Worm (Caenorhabditis elegans) whole organism, L4 larva: ENCODE measurements around the gene Y49E10.29.

Experiments
- F44E2.7 ChIP-seq: fragments of 200-800 bp; sonication (Bioruptor generic); IDR thresholded peaks from 2 replicates; pipeline ENCODE4 v2.1.2; 2022; ENCODE audit warnings: missing genetic modification characterization, missing compliant biosample characterization
- F49E8.2 ChIP-seq: sonication (generic microtip); optimal IDR thresholded peaks from 2 replicates; lab custom pipeline; 2016; ENCODE audit warnings: missing compliant biosample characterization, mild to moderate bottlenecking, missing genetic modification characterization, borderline replicate concordance
- T26A8.4 ChIP-seq: fragments of 200-800 bp; sonication (Bioruptor generic); IDR thresholded peaks from 2 replicates; pipeline ENCODE4 v1.3.6; 2022; ENCODE audit warnings: missing genetic modification characterization, missing compliant biosample characterization
- aha-1 ChIP-seq: fragments of 150-350 bp; peaks from one replicate; lab custom pipeline; 2014; ENCODE audit warnings: missing biosample characterization, missing genetic modification characterization
- aly-2 ChIP-seq: sonication (generic microtip); optimal IDR thresholded peaks from 2 replicates; lab custom pipeline; 2018; ENCODE audit warnings: missing biosample characterization, missing genetic modification characterization
- ceh-82 ChIP-seq: sonication (generic microtip); optimal IDR thresholded peaks from 2 replicates; lab custom pipeline; 2017; ENCODE audit warnings: missing biosample characterization, missing genetic modification characterization
- daf-16 ChIP-seq, 3 experiments: sonication (generic microtip); optimal IDR thresholded peaks; 2 replicates each; lab custom pipeline; 2016 to 2017; ENCODE audit warnings: missing genetic modification characterization in 3 of 3, missing genetic modification reagents in 3 of 3, mild to moderate bottlenecking in 2 of 3, missing compliant biosample characterization in 2 of 3, missing biosample characterization in 1 of 3, moderate library complexity in 1 of 3
- daf-19 ChIP-seq: fragments of 200-800 bp; sonication (Bioruptor generic); conservative IDR thresholded peaks from 2 replicates; pipeline ENCODE4 v1.3.6; 2022; ENCODE audit warnings: missing genetic modification characterization, missing compliant biosample characterization
- dmd-6 ChIP-seq: fragments of 200-800 bp; sonication (Bioruptor generic); IDR thresholded peaks from 2 replicates; pipeline ENCODE4 v1.3.6; 2022; ENCODE audit warnings: missing genetic modification reagents, missing genetic modification characterization, missing compliant biosample characterization
- dmd-8 ChIP-seq: fragments of 200-800 bp; sonication (Bioruptor generic); IDR thresholded peaks from 2 replicates; pipeline ENCODE4 v1.3.6; 2022; ENCODE audit warnings: missing genetic modification characterization, missing compliant biosample characterization
- dpl-1 ChIP-seq: fragments of 150-350 bp; optimal IDR thresholded peaks from 2 replicates; lab custom pipeline; 2014; ENCODE audit warnings: missing biosample characterization, missing genetic modification reagents, missing genetic modification characterization
- fos-1 ChIP-seq: fragments of 150-350 bp; optimal IDR thresholded peaks from 2 replicates; lab custom pipeline; 2014; ENCODE audit warnings: missing biosample characterization, missing genetic modification characterization
- gei-8 ChIP-seq: fragments of 200-800 bp; sonication (Bioruptor generic); optimal IDR thresholded peaks from 2 replicates; lab custom pipeline; 2018; ENCODE audit warnings: mild to moderate bottlenecking, missing genetic modification characterization, missing compliant biosample characterization
- hlh-11 ChIP-seq: fragments of 200-800 bp; sonication (Bioruptor generic); optimal IDR thresholded peaks from 2 replicates; lab custom pipeline; 2018; ENCODE audit warnings: mild to moderate bottlenecking, missing genetic modification characterization, missing compliant biosample characterization
- hlh-30 ChIP-seq: sonication (generic microtip); optimal IDR thresholded peaks from 2 replicates; lab custom pipeline; 2017; ENCODE audit warnings: antibody characterized with exemption, mild to moderate bottlenecking, missing genetic modification characterization, missing compliant biosample characterization; ENCODE audit not compliant: insufficient read depth
- jun-1 ChIP-seq: fragments of 150-350 bp; optimal IDR thresholded peaks from 2 replicates; lab custom pipeline; 2014; ENCODE audit warnings: missing biosample characterization, missing genetic modification reagents, missing genetic modification characterization
- lin-1 ChIP-seq: fragments of 200-800 bp; sonication (Bioruptor generic); IDR thresholded peaks from 2 replicates; pipeline ENCODE4 v1.3.6; 2022; ENCODE audit warnings: missing genetic modification reagents, missing genetic modification characterization, missing compliant biosample characterization
- lin-13 ChIP-seq: fragments of 150-350 bp; optimal IDR thresholded peaks from 2 replicates; lab custom pipeline; 2014; ENCODE audit warnings: missing biosample characterization, missing genetic modification reagents, missing genetic modification characterization
- lin-39 ChIP-seq: fragments of 150-350 bp; optimal IDR thresholded peaks from 2 replicates; lab custom pipeline; 2014; ENCODE audit warnings: missing biosample characterization, missing genetic modification reagents, missing genetic modification characterization
- lir-3 ChIP-seq: sonication (generic microtip); optimal IDR thresholded peaks from 2 replicates; lab custom pipeline; 2016; ENCODE audit warnings: mild to moderate bottlenecking, missing genetic modification characterization, missing compliant biosample characterization
- madf-5 ChIP-seq, 2 experiments: fragments of 200-800 bp; sonication (Bioruptor generic); IDR thresholded peaks; 2 replicates each; pipeline ENCODE4 v1.3.6; 2022; ENCODE audit warnings: missing compliant biosample characterization in 2 of 2, missing genetic modification characterization in 2 of 2
- madf-9 ChIP-seq: fragments of 200-800 bp; sonication (Bioruptor generic); conservative IDR thresholded peaks from 2 replicates; pipeline ENCODE4 v1.3.6; 2022; ENCODE audit warnings: missing genetic modification reagents, missing genetic modification characterization, missing compliant biosample characterization
- mes-2 ChIP-seq: sonication (generic microtip); optimal IDR thresholded peaks from 2 replicates; lab custom pipeline; 2016; ENCODE audit warnings: missing genotype, mild to moderate bottlenecking, missing genetic modification characterization, missing compliant biosample characterization; ENCODE audit not compliant: poor library complexity, severe bottlenecking
- nhr-10 ChIP-seq: fragments of 150-350 bp; optimal IDR thresholded peaks from 2 replicates; lab custom pipeline; 2014; ENCODE audit warnings: missing biosample characterization, missing genetic modification characterization
- nhr-102 ChIP-seq: sonication (generic microtip); optimal IDR thresholded peaks from 2 replicates; lab custom pipeline; 2016; ENCODE audit warnings: mild to moderate bottlenecking, missing genetic modification characterization, moderate library complexity, missing compliant biosample characterization
- nhr-41 ChIP-seq: fragments of 200-800 bp; sonication (Bioruptor generic); IDR thresholded peaks from 2 replicates; pipeline ENCODE4 v1.3.6; 2022; ENCODE audit warnings: missing genetic modification reagents, missing genetic modification characterization, missing compliant biosample characterization
- nhr-76 ChIP-seq: fragments of 150-350 bp; optimal IDR thresholded peaks from 2 replicates; lab custom pipeline; 2014; ENCODE audit warnings: missing biosample characterization, missing genetic modification characterization
- php-3 ChIP-seq: fragments of 200-800 bp; sonication (Bioruptor generic); IDR thresholded peaks from 2 replicates; pipeline ENCODE4 v1.3.6; 2022; ENCODE audit warnings: missing genetic modification reagents, missing genetic modification characterization, missing compliant biosample characterization
- pqm-1 ChIP-seq: sonication (generic microtip); optimal IDR thresholded peaks from 2 replicates; lab custom pipeline; 2017; ENCODE audit warnings: missing biosample characterization, missing genetic modification characterization
- set-16 ChIP-seq: fragments of 200-800 bp; sonication (Bioruptor generic); IDR thresholded peaks from 2 replicates; pipeline ENCODE4 v1.3.6; 2022; ENCODE audit warnings: missing genetic modification reagents, missing genetic modification characterization, missing compliant biosample characterization
- spr-1 ChIP-seq: sonication (generic microtip); optimal IDR thresholded peaks from 2 replicates; lab custom pipeline; 2016; ENCODE audit warnings: mild to moderate bottlenecking, missing genetic modification characterization, missing compliant biosample characterization
- unc-39 ChIP-seq: sonication (generic microtip); optimal IDR thresholded peaks from 2 replicates; lab custom pipeline; 2017; ENCODE audit warnings: missing biosample characterization, missing genetic modification characterization
- vab-7 ChIP-seq: fragments of 200-800 bp; sonication (Bioruptor generic); IDR thresholded peaks from 2 replicates; pipeline ENCODE4 v1.3.6; 2022; ENCODE audit warnings: missing genetic modification reagents, missing genetic modification characterization, missing compliant biosample characterization
- ztf-7 ChIP-seq: fragments of 150-350 bp; optimal IDR thresholded peaks from 2 replicates; lab custom pipeline; 2014; ENCODE audit warnings: missing biosample characterization, missing genetic modification characterization

The Y49E10.29 gene

ce11 chrIII:12430209-12430608, 38.8 kb upstream of the Y49E10.29 start, which contains the start of gene Y49E10.16:
Y49E10.16 (plus strand) TSS chrIII:12430509.
- TF ChIP-seq pqm-1 (tag; lab: Kevin White, UChicago) (peak; percentile 32), hlh-11 (no peak), daf-16 (GFP tag; optimal IDR thresholded peaks at IDR 0.05; lab: Kevin White, UChicago) (no peak), daf-16 (tag; optimal IDR thresholded peaks at IDR 0.05; lab: Kevin White, UChicago) (peak; percentile 17)

ce11 chrIII:12434104-12434503, 34.9 kb upstream of the Y49E10.29 start, which contains the start of gene Y49E10.27:
Y49E10.27 (plus strand) TSS chrIII:12434404.
- TF ChIP-seq mes-2 (tag; lab: Kevin White, UChicago) (no peak), dpl-1 (no peak), ztf-7 (tag; lab: Kevin White, UChicago) (no peak), nhr-76 (no peak), ceh-82 (tag; lab: Kevin White, UChicago) (no peak), hlh-30 (tag; lab: Kevin White, UChicago) (no peak), gei-8 (GFP tag; lab: Kevin White, UChicago) (no peak), lin-1 (GFP tag; lab: Robert Waterston, UW) (no peak), nhr-10 (tag; lab: Kevin White, UChicago) (no peak), php-3 (GFP tag; lab: Robert Waterston, UW) (no peak)
- TF ChIP-seq, all 104 proteins: peak for 0

- TF ChIP-seq lin-13 (GFP tag; lab: Kevin White, UChicago), result no peak
- TF ChIP-seq pqm-1 (tag; lab: Kevin White, UChicago), result no peak
- TF ChIP-seq T26A8.4 (GFP tag; lab: Robert Waterston, UW), result no peak
Observed at ce11 chrIII:12436215-12436614, 32.8 kb upstream of the Y49E10.29 start, which contains the start of gene fbxa-218. fbxa-218 (plus strand) TSS chrIII:12436515.

ce11 chrIII:12437020-12437419, 31.9 kb upstream of the Y49E10.29 start:
- no peak for TF ChIP-seq nhr-102
- peak; percentile 95 for TF ChIP-seq aha-1 (tag; lab: Kevin White, UChicago)
- TF ChIP-seq, all 104 proteins: peak for 1

ce11 chrIII:12439056-12439455, 29.9 kb upstream of the Y49E10.29 start:
- TF ChIP-seq F49E8.2 (tag; lab: Kevin White, UChicago), result no peak
- no peak for TF ChIP-seq daf-19
- no peak for TF ChIP-seq F44E2.7 (GFP tag; lab: Robert Waterston, UW)
- no peak for TF ChIP-seq madf-9 (GFP tag; lab: Robert Waterston, UW)
- peak; percentile 81 for TF ChIP-seq set-16 (GFP tag; lab: Robert Waterston, UW)
- TF ChIP-seq, all 104 proteins: peak for 1

ce11 chrIII:12443880-12444279, 25.1 kb upstream of the Y49E10.29 start:
- no peak for TF ChIP-seq dmd-8 (GFP tag; lab: Robert Waterston, UW)
- TF ChIP-seq dmd-6 (GFP tag; lab: Robert Waterston, UW), result no peak
- no peak for TF ChIP-seq hlh-11
- no peak for TF ChIP-seq aly-2 (tag; lab: Kevin White, UChicago)
- TF ChIP-seq jun-1 (tag; lab: Kevin White, UChicago), result no peak
- no peak for TF ChIP-seq lin-39 (tag; lab: Kevin White, UChicago)
- no peak for TF ChIP-seq ceh-82 (tag; lab: Kevin White, UChicago)
- no peak for TF ChIP-seq vab-7 (GFP tag; lab: Robert Waterston, UW)
- TF ChIP-seq unc-39, result no peak
- TF ChIP-seq fos-1, result no peak
- TF ChIP-seq madf-5 (GFP tag; IDR thresholded peaks at IDR 0.05; lab: Robert Waterston, UW), result no peak
- TF ChIP-seq daf-16 (GFP tag; optimal IDR thresholded peaks at IDR 0.05; lab: Kevin White, UChicago), result no peak
- no peak for TF ChIP-seq daf-16 (tag; optimal IDR thresholded peaks at IDR 0.05; lab: Kevin White, UChicago)
- TF ChIP-seq nhr-41 (GFP tag; lab: Robert Waterston, UW), result no peak
- TF ChIP-seq F44E2.7 (GFP tag; lab: Robert Waterston, UW), result no peak
- TF ChIP-seq lir-3 (tag; lab: Kevin White, UChicago), result no peak
- TF ChIP-seq spr-1 (tag; lab: Kevin White, UChicago), result no peak
